Fruit fly (Drosophila melanogaster): Measurements from ENCODE around the gene FER.

FER gene

dm6 chr3R:9418373-9419299 is 24.3 kb upstream of the FER start:
- TF ChIP-seq CG32121 (GFP tag; IDR thresholded peaks at IDR 0.05): no peak
- TF ChIP-seq Pif1B (GFP tag; optimal IDR thresholded peaks at IDR 0.05): no peak
- TF ChIP-seq CG17806 (tag; optimal IDR thresholded peaks at IDR 0.05): no peak
- TF ChIP-seq CG34367 (tag; optimal IDR thresholded peaks at IDR 0.05): no peak
- no peak for TF ChIP-seq CG10348 (GFP tag; IDR thresholded peaks at IDR 0.05)
- no peak for TF ChIP-seq CG13204 (GFP tag; optimal IDR thresholded peaks at IDR 0.05)
- TF ChIP-seq CG8159 (tag; optimal IDR thresholded peaks at IDR 0.05): no peak
- TF ChIP-seq EcR (GFP tag; optimal IDR thresholded peaks at IDR 0.05): no peak
- no peak for TF ChIP-seq CG14655 (GFP tag; optimal IDR thresholded peaks at IDR 0.05)
- no peak for TF ChIP-seq rn (GFP tag; IDR thresholded peaks at IDR 0.05)
- TF ChIP-seq fd96Ca (GFP tag; IDR thresholded peaks at IDR 0.05): no peak
- TF ChIP-seq D1 (tag; optimal IDR thresholded peaks at IDR 0.05): no peak
- TF ChIP-seq Ets98B (GFP tag; IDR thresholded peaks at IDR 0.05): no peak
- no peak for TF ChIP-seq CG4496 (GFP tag; IDR thresholded peaks at IDR 0.05)

- no peak for TF ChIP-seq D1 (tag; optimal IDR thresholded peaks at IDR 0.05)
- TF ChIP-seq Pif1B (GFP tag; optimal IDR thresholded peaks at IDR 0.05): peak; percentile 48
- TF ChIP-seq Snoo (tag; optimal IDR thresholded peaks at IDR 0.05): peak; percentile 0
- peak; percentile 26 for TF ChIP-seq gl (tag; optimal IDR thresholded peaks at IDR 0.05)
Observed at dm6 chr3R:9417577-9418334, 23.4 kb upstream of the FER start, which contains the start of gene ps. Gene ps, plus strand, starts transcription at chr3R:9417940.

dm6 chr3R:9416951-9417350 is 22.6 kb upstream of the FER start:
- TF ChIP-seq Ets98B (GFP tag; IDR thresholded peaks at IDR 0.05) (no peak), Snoo (tag; optimal IDR thresholded peaks at IDR 0.05) (no peak), gl (tag; optimal IDR thresholded peaks at IDR 0.05) (no peak), D1 (tag; optimal IDR thresholded peaks at IDR 0.05) (no peak), CG17806 (tag; optimal IDR thresholded peaks at IDR 0.05) (no peak), CG32121 (GFP tag; IDR thresholded peaks at IDR 0.05) (no peak), EcR (GFP tag; optimal IDR thresholded peaks at IDR 0.05) (no peak), CG34367 (tag; optimal IDR thresholded peaks at IDR 0.05) (no peak), CG8301 (tag; optimal IDR thresholded peaks at IDR 0.05) (no peak), CG15710 (tag; optimal IDR thresholded peaks at IDR 0.05) (no peak), CG14655 (GFP tag; optimal IDR thresholded peaks at IDR 0.05) (no peak), Pif1B (GFP tag; optimal IDR thresholded peaks at IDR 0.05) (no peak), Pif1A (GFP tag; optimal IDR thresholded peaks at IDR 0.05) (no peak), fd96Ca (GFP tag; IDR thresholded peaks at IDR 0.05) (no peak), CG10348 (GFP tag; IDR thresholded peaks at IDR 0.05) (no peak), CG12605 (GFP tag; IDR thresholded peaks at IDR 0.05) (no peak), CG13204 (GFP tag; optimal IDR thresholded peaks at IDR 0.05) (no peak), CG8159 (tag; optimal IDR thresholded peaks at IDR 0.05) (no peak), CG4496 (GFP tag; IDR thresholded peaks at IDR 0.05) (no peak)

- no peak for TF ChIP-seq gl (tag; optimal IDR thresholded peaks at IDR 0.05)
- no peak for TF ChIP-seq D1 (tag; optimal IDR thresholded peaks at IDR 0.05)
- no peak for TF ChIP-seq Snoo (tag; optimal IDR thresholded peaks at IDR 0.05)
- no peak for TF ChIP-seq CG15710 (tag; optimal IDR thresholded peaks at IDR 0.05)
- TF ChIP-seq CG34367 (tag; optimal IDR thresholded peaks at IDR 0.05): no peak
- TF ChIP-seq rn (GFP tag; IDR thresholded peaks at IDR 0.05): no peak
- TF ChIP-seq Ets98B (GFP tag; IDR thresholded peaks at IDR 0.05): no peak
- TF ChIP-seq CG12605 (GFP tag; IDR thresholded peaks at IDR 0.05): no peak
- TF ChIP-seq fd96Ca (GFP tag; IDR thresholded peaks at IDR 0.05): no peak
- TF ChIP-seq CG8159 (tag; optimal IDR thresholded peaks at IDR 0.05): no peak
- TF ChIP-seq CG9948 (tag; optimal IDR thresholded peaks at IDR 0.05): no peak
- TF ChIP-seq CG17806 (tag; optimal IDR thresholded peaks at IDR 0.05): no peak
- no peak for TF ChIP-seq CG4496 (GFP tag; IDR thresholded peaks at IDR 0.05)
- no peak for TF ChIP-seq CG13204 (GFP tag; optimal IDR thresholded peaks at IDR 0.05)
Observed at dm6 chr3R:9411928-9412640, 17.7 kb upstream of the FER start, which contains the start of the genes Task7 and alpha-Man-IIa. Gene Task7, minus strand, starts transcription at chr3R:9412293. Gene alpha-Man-IIa, plus strand, starts transcription at chr3R:9412548.

- TF ChIP-seq EcR (GFP tag; optimal IDR thresholded peaks at IDR 0.05) (no peak), CG17806 (tag; optimal IDR thresholded peaks at IDR 0.05) (no peak), gl (tag; optimal IDR thresholded peaks at IDR 0.05) (no peak), CG32121 (GFP tag; IDR thresholded peaks at IDR 0.05) (no peak), Pif1A (GFP tag; optimal IDR thresholded peaks at IDR 0.05) (no peak), fd96Ca (GFP tag; IDR thresholded peaks at IDR 0.05) (no peak), rn (GFP tag; IDR thresholded peaks at IDR 0.05) (no peak)
Observed at dm6 chr3R:9410182-9410581, 15.8 kb upstream of the FER start, which contains the start of gene betaTub85D. Gene betaTub85D, minus strand, starts transcription at chr3R:9410282.

Data from whole organism, pupa.